Fruit fly (Drosophila melanogaster): Measurements from ENCODE around the gene OXA1L.

dm6 chr3L:10856534-10857030 is 29.7 kb downstream of the OXA1L start:
- no peak for TF ChIP-seq psq (optimal IDR thresholded peaks at IDR 0.05)
- TF ChIP-seq h (optimal IDR thresholded peaks at IDR 0.05) = no peak
- no peak for TF ChIP-seq insv (optimal IDR thresholded peaks at IDR 0.05)
- no peak for TF ChIP-seq Myc (optimal IDR thresholded peaks at IDR 0.05)

Measured in Kc167 (cell line).